Worm (Caenorhabditis elegans) whole organism, mixed stage, embryonic: ENCODE measurements around the gene nhr-219.

Source experiments
- drap-1 ChIP-seq: fragments of 200-800 bp; sonication (Bioruptor generic); optimal IDR thresholded peaks from 3 replicates; lab custom pipeline; 2018; ENCODE audit warnings: mild to moderate bottlenecking, missing genetic modification characterization, missing compliant biosample characterization
- elt-1 ChIP-seq: sonication (generic microtip); optimal IDR thresholded peaks from 2 replicates; lab custom pipeline; 2017; ENCODE audit warnings: missing genetic modification characterization, mild to moderate bottlenecking, missing compliant biosample characterization, antibody characterized with exemption, moderate library complexity, borderline replicate concordance; ENCODE audit not compliant: insufficient read depth
- elt-3 ChIP-seq: fragments of 150-350 bp; optimal IDR thresholded peaks from 2 replicates; lab custom pipeline; 2014; ENCODE audit warnings: missing biosample characterization, missing genetic modification characterization
- ham-2 ChIP-seq: fragments of 200-800 bp; sonication (Bioruptor generic); optimal IDR thresholded peaks from 2 replicates; lab custom pipeline; 2018; ENCODE audit warnings: mild to moderate bottlenecking, missing genetic modification characterization, missing compliant biosample characterization
- lin-13 ChIP-seq: fragments of 150-350 bp; optimal IDR thresholded peaks from 2 replicates; lab custom pipeline; 2014; ENCODE audit warnings: missing biosample characterization, missing genetic modification characterization
- lsy-2 ChIP-seq: fragments of 150-350 bp; optimal IDR thresholded peaks from 2 replicates; lab custom pipeline; 2014; ENCODE audit warnings: missing biosample characterization, missing genetic modification characterization
- mab-5 ChIP-seq: fragments of 150-350 bp; optimal IDR thresholded peaks from 2 replicates; lab custom pipeline; 2014; ENCODE audit warnings: missing biosample characterization, missing genetic modification characterization
- nhr-12 ChIP-seq: fragments of 150-350 bp; optimal IDR thresholded peaks from 2 replicates; lab custom pipeline; 2014; ENCODE audit warnings: missing biosample characterization, missing genetic modification characterization
- sptf-1 ChIP-seq: sonication (generic microtip); optimal IDR thresholded peaks from 2 replicates; lab custom pipeline; 2017; ENCODE audit warnings: mild to moderate bottlenecking, missing genetic modification characterization, moderate library complexity, missing compliant biosample characterization
- unc-39 ChIP-seq: fragments of 150-350 bp; optimal IDR thresholded peaks from 2 replicates; lab custom pipeline; 2014; ENCODE audit warnings: missing biosample characterization, missing genetic modification characterization

ce11 chrV:8994801-8995200, 28.8 kb upstream of the nhr-219 start, which contains the start of gene F59E11.5:
- TF ChIP-seq lin-13 (tag; lab: Kevin White, UChicago) (no peak), lsy-2 (tag; lab: Kevin White, UChicago) (no peak), mab-5 (no peak), unc-39 (tag; lab: Kevin White, UChicago) (no peak), sptf-1 (tag; lab: Kevin White, UChicago) (no peak), nhr-12 (no peak), drap-1 (no peak), ham-2 (GFP tag; lab: Kevin White, UChicago) (no peak), elt-3 (tag; lab: Kevin White, UChicago) (no peak), elt-1 (no peak)
